Worm (Caenorhabditis elegans) whole organism, young adult: ENCODE measurements around the gene B0304.4.
A peak's percentile ranks its signal among the peaks of the same experiment; 100 is the strongest.

Experiments used
- B0261.1 ChIP-seq: sonication (generic microtip); optimal IDR thresholded peaks from 2 replicates; lab custom pipeline; 2016; ENCODE audit warnings: mild to moderate bottlenecking, missing genetic modification characterization, moderate library complexity, missing compliant biosample characterization
- B0336.3 ChIP-seq: fragments of 200-800 bp; sonication (Bioruptor generic); IDR thresholded peaks from 2 replicates; pipeline ENCODE4 v1.3.6; 2022; ENCODE audit warnings: missing genetic modification characterization, missing compliant biosample characterization
- D2030.7 ChIP-seq: fragments of 200-800 bp; sonication (Bioruptor generic); IDR thresholded peaks from 2 replicates; pipeline ENCODE4 v1.3.6; 2022; ENCODE audit warnings: missing genetic modification reagents, missing genetic modification characterization, missing compliant biosample characterization
- F10E7.11 ChIP-seq: sonication (generic microtip); optimal IDR thresholded peaks from 2 replicates; lab custom pipeline; 2017; ENCODE audit warnings: mild to moderate bottlenecking, missing genetic modification characterization, moderate library complexity, missing compliant biosample characterization
- F23B12.7 ChIP-seq: sonication (generic microtip); optimal IDR thresholded peaks from 2 replicates; lab custom pipeline; 2017; ENCODE audit warnings: missing genetic modification characterization, mild to moderate bottlenecking, missing compliant biosample characterization, antibody characterized with exemption, moderate library complexity; ENCODE audit not compliant: insufficient read depth
- F33H1.4 ChIP-seq: fragments of 200-800 bp; sonication (Bioruptor generic); IDR thresholded peaks from 2 replicates; pipeline ENCODE4 v1.3.6; 2022; ENCODE audit warnings: missing genetic modification reagents, missing genetic modification characterization, missing compliant biosample characterization
- F52B5.7 ChIP-seq: sonication (generic microtip); optimal IDR thresholded peaks from 2 replicates; lab custom pipeline; 2016; ENCODE audit warnings: mild to moderate bottlenecking, missing genetic modification characterization, missing compliant biosample characterization
- F57A8.1 ChIP-seq: fragments of 200-800 bp; sonication (Bioruptor generic); optimal IDR thresholded peaks from 2 replicates; lab custom pipeline; 2018; ENCODE audit warnings: mild to moderate bottlenecking, missing genetic modification characterization, moderate library complexity, missing compliant biosample characterization
- Y56A3A.18 ChIP-seq: fragments of 200-800 bp; sonication (Bioruptor generic); IDR thresholded peaks from 2 replicates; pipeline ENCODE4 v1.3.6; 2022; ENCODE audit warnings: missing genetic modification reagents, missing genetic modification characterization, missing compliant biosample characterization
- Y67H2A.10 ChIP-seq: fragments of 200-800 bp; sonication (Bioruptor generic); conservative IDR thresholded peaks from 2 replicates; pipeline ENCODE4 v1.3.6; 2022; ENCODE audit warnings: missing genetic modification reagents, missing genetic modification characterization, missing compliant biosample characterization
- akir-1 ChIP-seq: fragments of 200-800 bp; sonication (Bioruptor generic); optimal IDR thresholded peaks from 2 replicates; lab custom pipeline; 2018; ENCODE audit warnings: mild to moderate bottlenecking, missing genetic modification characterization, moderate library complexity, missing compliant biosample characterization
- ama-1 ChIP-seq, 3 experiments: fragments of 150-350 bp in 1 of 3; sonication (generic microtip) in 2 of 3; optimal IDR thresholded peaks; 2 replicates each; lab custom pipeline; 2014 to 2018; ENCODE audit warnings: missing biosample characterization in 2 of 3, missing genetic modification characterization in 2 of 3, missing genetic modification reagents in 2 of 3
- attf-3 ChIP-seq: fragments of 200-800 bp; sonication (Bioruptor generic); conservative IDR thresholded peaks from 2 replicates; pipeline ENCODE4 v1.3.6; 2022; ENCODE audit warnings: missing genetic modification reagents, missing genetic modification characterization, missing compliant biosample characterization
- attf-5 ChIP-seq: fragments of 200-800 bp; sonication (Bioruptor generic); optimal IDR thresholded peaks from 2 replicates; lab custom pipeline; 2018; ENCODE audit warnings: mild to moderate bottlenecking, missing genetic modification characterization, missing compliant biosample characterization
- bed-1 ChIP-seq: fragments of 200-800 bp; sonication (Bioruptor generic); IDR thresholded peaks from 2 replicates; pipeline ENCODE4 v1.3.6; 2022; ENCODE audit warnings: missing genetic modification reagents, missing genetic modification characterization, missing compliant biosample characterization
- ceh-100 ChIP-seq: fragments of 200-800 bp; sonication (Bioruptor generic); IDR thresholded peaks from 2 replicates; pipeline ENCODE4 v1.3.6; 2022; ENCODE audit warnings: missing genetic modification reagents, missing genetic modification characterization, missing compliant biosample characterization
- ceh-40 ChIP-seq: fragments of 200-800 bp; sonication (Bioruptor generic); IDR thresholded peaks from 2 replicates; pipeline ENCODE4 v1.3.6; 2022; ENCODE audit warnings: missing genetic modification characterization, missing compliant biosample characterization
- ceh-91 ChIP-seq: fragments of 200-800 bp; sonication (Bioruptor generic); IDR thresholded peaks from 2 replicates; pipeline ENCODE4 v1.3.6; 2022; ENCODE audit warnings: missing genetic modification reagents, missing genetic modification characterization, missing compliant biosample characterization
- die-1 ChIP-seq: sonication (generic microtip); optimal IDR thresholded peaks from 2 replicates; lab custom pipeline; 2016; ENCODE audit warnings: missing genotype, mild to moderate bottlenecking, missing genetic modification characterization, missing compliant biosample characterization
- dox-1 ChIP-seq: fragments of 200-800 bp; sonication (Bioruptor generic); IDR thresholded peaks from 2 replicates; pipeline ENCODE4 v1.3.6; 2022; ENCODE audit warnings: missing genetic modification reagents, missing genetic modification characterization, missing compliant biosample characterization
- egl-44 ChIP-seq: fragments of 200-800 bp; sonication (Bioruptor generic); IDR thresholded peaks from 2 replicates; pipeline ENCODE4 v1.3.6; 2022; ENCODE audit warnings: missing genetic modification reagents, missing genetic modification characterization, missing compliant biosample characterization
- gei-17 ChIP-seq: fragments of 200-800 bp; sonication (Bioruptor generic); optimal IDR thresholded peaks from 2 replicates; lab custom pipeline; 2018; ENCODE audit warnings: mild to moderate bottlenecking, missing genetic modification characterization, missing compliant biosample characterization
- lin-26 ChIP-seq: fragments of 200-800 bp; sonication (Bioruptor generic); IDR thresholded peaks from 2 replicates; pipeline ENCODE4 v1.3.6; 2022; ENCODE audit warnings: missing genetic modification reagents, missing genetic modification characterization, missing compliant biosample characterization
- lsl-1 ChIP-seq: fragments of 200-800 bp; sonication (Bioruptor generic); optimal IDR thresholded peaks from 2 replicates; lab custom pipeline; 2018; ENCODE audit warnings: mild to moderate bottlenecking, missing genetic modification characterization, moderate library complexity, missing compliant biosample characterization
- madf-6 ChIP-seq: fragments of 200-800 bp; sonication (Bioruptor generic); IDR thresholded peaks from 2 replicates; pipeline ENCODE4 v1.3.6; 2022; ENCODE audit warnings: missing genetic modification reagents, missing genetic modification characterization, missing compliant biosample characterization
- mel-28 ChIP-seq: sonication (generic microtip); optimal IDR thresholded peaks from 2 replicates; lab custom pipeline; 2016; ENCODE audit warnings: borderline replicate concordance, mild to moderate bottlenecking, missing genetic modification characterization, missing compliant biosample characterization
- nfyb-1 ChIP-seq: fragments of 200-800 bp; sonication (Bioruptor generic); IDR thresholded peaks from 2 replicates; pipeline ENCODE4 v1.3.6; 2022; ENCODE audit warnings: missing genetic modification reagents, missing genetic modification characterization, missing compliant biosample characterization
- nhr-80 ChIP-seq: sonication (generic microtip); optimal IDR thresholded peaks from 2 replicates; lab custom pipeline; 2016; ENCODE audit warnings: missing genetic modification characterization, missing compliant biosample characterization
- nhr-90 ChIP-seq: sonication (generic microtip); optimal IDR thresholded peaks from 2 replicates; lab custom pipeline; 2016; ENCODE audit warnings: missing genotype, mild to moderate bottlenecking, missing genetic modification characterization, missing compliant biosample characterization
- repo-1 ChIP-seq: sonication (generic microtip); optimal IDR thresholded peaks from 2 replicates; lab custom pipeline; 2017; ENCODE audit warnings: mild to moderate bottlenecking, missing genetic modification characterization, missing compliant biosample characterization
- rpc-1 ChIP-seq, 2 experiments: fragments of 150-350 bp in 1 of 2; sonication (generic microtip) in 1 of 2; optimal IDR thresholded peaks; 2 replicates each; lab custom pipeline; 2014 to 2018; ENCODE audit warnings: missing biosample characterization in 1 of 2, missing genetic modification characterization in 1 of 2, missing genetic modification reagents in 1 of 2, missing genotype in 1 of 2
- snpc-1.3 ChIP-seq: sonication (generic microtip); optimal IDR thresholded peaks from 2 replicates; lab custom pipeline; 2017; ENCODE audit warnings: missing genetic modification characterization, mild to moderate bottlenecking, missing compliant biosample characterization, antibody characterized with exemption, moderate library complexity, missing genotype, missing genetic modification reagents; ENCODE audit not compliant: insufficient read depth
- snpc-3.4 ChIP-seq: sonication (generic microtip); optimal IDR thresholded peaks from 2 replicates; lab custom pipeline; 2017; ENCODE audit warnings: missing genetic modification characterization, mild to moderate bottlenecking, missing compliant biosample characterization, antibody characterized with exemption, moderate library complexity, missing genotype, missing genetic modification reagents
- tbp1 ChIP-seq: fragments of 200-800 bp; sonication (Bioruptor generic); optimal IDR thresholded peaks from 2 replicates; lab custom pipeline; 2018; ENCODE audit warnings: mild to moderate bottlenecking, missing genetic modification characterization, missing compliant biosample characterization
- xnd-1 ChIP-seq: sonication (generic microtip); optimal IDR thresholded peaks from 2 replicates; lab custom pipeline; 2016; ENCODE audit warnings: missing genotype, missing genetic modification reagents, missing genetic modification characterization, missing compliant biosample characterization
- ztf-18 ChIP-seq: sonication (generic microtip); optimal IDR thresholded peaks from 2 replicates; lab custom pipeline; 2016; ENCODE audit warnings: missing genotype, mild to moderate bottlenecking, missing genetic modification characterization, missing compliant biosample characterization
- ztf-22 ChIP-seq: fragments of 200-800 bp; sonication (Bioruptor generic); optimal IDR thresholded peaks from 2 replicates; lab custom pipeline; 2018; ENCODE audit warnings: mild to moderate bottlenecking, missing genetic modification characterization, moderate library complexity, missing compliant biosample characterization
- ztf-6 ChIP-seq: fragments of 200-800 bp; sonication (Bioruptor generic); IDR thresholded peaks from 2 replicates; pipeline ENCODE4 v1.3.6; 2022; ENCODE audit warnings: missing genetic modification reagents, missing genetic modification characterization, missing compliant biosample characterization

B0304.4 gene

DNA sequence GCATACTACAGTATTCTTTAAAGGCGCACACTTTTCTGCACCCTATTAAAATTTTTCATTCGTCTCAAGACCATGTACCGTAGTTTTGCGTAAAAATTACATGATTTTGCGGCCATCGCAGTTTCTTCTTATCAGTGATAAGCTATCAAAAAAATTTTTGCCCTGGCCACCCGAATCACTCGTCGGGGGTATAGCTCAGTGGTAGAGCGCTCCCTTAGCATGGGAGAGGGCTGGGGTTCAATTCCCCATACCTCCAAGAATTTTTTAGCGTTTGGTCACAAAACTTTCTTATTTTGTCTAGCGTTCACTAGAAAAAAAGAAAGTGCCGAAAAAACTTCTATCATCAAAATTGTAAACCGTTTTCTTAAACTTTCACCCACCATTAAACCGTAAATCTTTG, 42.2 kb upstream of the B0304.4 start:
- TF ChIP-seq akir-1 (GFP tag; lab: Kevin White, UChicago) (no peak), lsl-1 (peak; percentile 58), xnd-1 (tag; lab: Kevin White, UChicago) (peak; percentile 17), attf-5 (peak; percentile 7), nhr-80 (peak; percentile 36), B0261.1 (tag; lab: Kevin White, UChicago) (peak; percentile 73), F10E7.11 (no peak), mel-28 (no peak), ceh-91 (GFP tag; lab: Robert Waterston, UW) (0 out of 2 replicates have a peak, but pooled peaks have one; percentile 27), ztf-18 (peak; percentile 25), ztf-6 (GFP tag; lab: Robert Waterston, UW) (no peak), attf-3 (GFP tag; lab: Robert Waterston, UW) (no peak), F23B12.7 (tag; lab: Kevin White, UChicago) (no peak), F52B5.7 (tag; lab: Kevin White, UChicago) (no peak), nfyb-1 (GFP tag; lab: Robert Waterston, UW) (peak; percentile 59; the same call in 1 of the 2 replicates), gei-17 (no peak), Y67H2A.10 (GFP tag; lab: Robert Waterston, UW) (no peak), tbp1 (GFP tag; lab: Kevin White, UChicago) (peak; percentile 87), F57A8.1 (GFP tag; lab: Kevin White, UChicago) (no peak), lin-26 (GFP tag; lab: Robert Waterston, UW) (peak; percentile 77), ceh-40 (GFP tag; lab: Robert Waterston, UW) (no peak), ztf-22 (no peak), madf-6 (GFP tag; lab: Robert Waterston, UW) (peak; percentile 42; the same call in 1 of the 2 replicates), ama-1 (optimal IDR thresholded peaks at IDR 0.05; lab: Kevin White, UChicago) (no peak), ama-1 (GFP tag; optimal IDR thresholded peaks at IDR 0.05; lab: Kevin White, UChicago) (peak in 1 of 2 experiments; percentile 12), dox-1 (GFP tag; lab: Robert Waterston, UW) (peak; percentile 25; the same call in 1 of the 2 replicates), snpc-3.4 (peak; percentile 51), repo-1 (tag; lab: Kevin White, UChicago) (peak; percentile 23), rpc-1 (optimal IDR thresholded peaks at IDR 0.05; lab: Kevin White, UChicago) (peak; percentile 55), rpc-1 (tag; optimal IDR thresholded peaks at IDR 0.05; lab: Kevin White, UChicago) (peak; percentile 82), egl-44 (0 out of 2 replicates have a peak, but pooled peaks have one; percentile 22), ceh-100 (GFP tag; lab: Robert Waterston, UW) (0 out of 2 replicates have a peak, but pooled peaks have one; percentile 18), F33H1.4 (GFP tag; lab: Robert Waterston, UW) (peak; percentile 45), D2030.7 (GFP tag; lab: Robert Waterston, UW) (peak; percentile 17; the same call in 1 of the 2 replicates), B0336.3 (GFP tag; lab: Robert Waterston, UW) (0 out of 2 replicates have a peak, but pooled peaks have one; percentile 22), snpc-1.3 (peak; percentile 16), bed-1 (GFP tag; lab: Robert Waterston, UW) (no peak), die-1 (tag; lab: Kevin White, UChicago) (peak; percentile 67), Y56A3A.18 (GFP tag; lab: Robert Waterston, UW) (peak; percentile 33; the same call in 1 of the 2 replicates), nhr-90 (peak; percentile 46)
